Worm (Caenorhabditis elegans) whole organism, early embryonic: ENCODE data around the gene jhdm-1.

Source experiments
- B0310.2 ChIP-seq: sonication (generic microtip); optimal IDR thresholded peaks from 2 replicates; lab custom pipeline; 2016; ENCODE audit warnings: mild to moderate bottlenecking, missing genetic modification characterization, missing compliant biosample characterization
- aly-1 ChIP-seq: sonication (generic microtip); optimal IDR thresholded peaks from 2 replicates; lab custom pipeline; 2016; ENCODE audit warnings: missing genetic modification characterization, missing compliant biosample characterization
- ama-1 ChIP-seq: fragments of 150-350 bp; optimal IDR thresholded peaks from 2 replicates; lab custom pipeline; 2014
- ets-7 ChIP-seq: sonication (generic microtip); optimal IDR thresholded peaks from 2 replicates; lab custom pipeline; 2016; ENCODE audit warnings: missing genotype, missing genetic modification characterization, missing compliant biosample characterization
- flt-1 ChIP-seq: fragments of 200-800 bp; sonication (Bioruptor generic); IDR thresholded peaks from 2 replicates; pipeline ENCODE4 v1.3.6; 2022; ENCODE audit warnings: missing genetic modification characterization, missing compliant biosample characterization
- hmg-4 ChIP-seq: fragments of 200-800 bp; sonication (Bioruptor generic); optimal IDR thresholded peaks from 2 replicates; lab custom pipeline; 2018; ENCODE audit warnings: mild to moderate bottlenecking, missing genetic modification characterization, missing compliant biosample characterization
- pes-1 ChIP-seq: fragments of 200-800 bp; sonication (Bioruptor generic); IDR thresholded peaks from 2 replicates; pipeline ENCODE4 v1.3.6; 2022; ENCODE audit warnings: missing genetic modification reagents, missing genetic modification characterization, missing compliant biosample characterization
- scrt-1 ChIP-seq: fragments of 200-800 bp; sonication (Bioruptor generic); IDR thresholded peaks from 2 replicates; pipeline ENCODE4 v1.3.6; 2022; ENCODE audit warnings: missing genetic modification characterization, missing compliant biosample characterization
- tbx-37 ChIP-seq: fragments of 200-800 bp; sonication (Bioruptor generic); conservative IDR thresholded peaks from 2 replicates; pipeline ENCODE4 v1.3.6; 2022; ENCODE audit warnings: missing genetic modification reagents, missing genetic modification characterization, missing compliant biosample characterization
- tra-4 ChIP-seq: sonication (generic microtip); optimal IDR thresholded peaks from 2 replicates; lab custom pipeline; 2017; ENCODE audit warnings: missing genetic modification characterization, missing compliant biosample characterization

- TF ChIP-seq flt-1 (no peak), tbx-37 (GFP tag; lab: Robert Waterston, UW) (no peak), ama-1 (lab: Kevin White, UChicago) (no peak), hmg-4 (GFP tag; lab: Kevin White, UChicago) (no peak), aly-1 (tag; lab: Kevin White, UChicago) (no peak), scrt-1 (GFP tag; lab: Robert Waterston, UW) (no peak), B0310.2 (tag; lab: Kevin White, UChicago) (no peak), ets-7 (tag; lab: Kevin White, UChicago) (no peak), tra-4 (tag; lab: Kevin White, UChicago) (no peak), pes-1 (GFP tag; lab: Robert Waterston, UW) (no peak)
Observed at ce11 chrIII:6499102-6499501, 44.8 kb downstream of the jhdm-1 start.
